Fruit fly (Drosophila melanogaster): ENCODE results near the gene CG10011.
A peak's percentile ranks its signal among the peaks of the same experiment; 100 is the strongest.

Gene CG10011

dm6 chr3R:28596357-28596756 lies 38.5 kb downstream of the CG10011 start:
- no peak for TF ChIP-seq Vsx2 (GFP tag; optimal IDR thresholded peaks at IDR 0.05; ENCODE audit: partially characterized antibody)
- no peak for TF ChIP-seq ey (GFP tag; optimal IDR thresholded peaks at IDR 0.05)
- TF ChIP-seq woc (GFP tag; optimal IDR thresholded peaks at IDR 0.05): no peak
- TF ChIP-seq Hr83 (GFP tag; optimal IDR thresholded peaks at IDR 0.05; ENCODE audit: poor library complexity, severe bottlenecking): no peak

- TF ChIP-seq br (GFP tag; optimal IDR thresholded peaks at IDR 0.05) (no peak), psq (GFP tag; optimal IDR thresholded peaks at IDR 0.05) (no peak), N (GFP tag; optimal IDR thresholded peaks at IDR 0.05) (no peak), woc (GFP tag; optimal IDR thresholded peaks at IDR 0.05) (no peak), CrebA (GFP tag; optimal IDR thresholded peaks at IDR 0.05; ENCODE audit: borderline replicate concordance) (no peak), CG9705 (GFP tag; optimal IDR thresholded peaks at IDR 0.05) (no peak)
Measured at dm6 chr3R:28595855-28596254, 39.0 kb downstream of the CG10011 start.

dm6 chr3R:28594900-28595299 lies 40.0 kb downstream of the CG10011 start:
- TF ChIP-seq ey (GFP tag; optimal IDR thresholded peaks at IDR 0.05) (no peak), dl (GFP tag; optimal IDR thresholded peaks at IDR 0.05; ENCODE audit: insufficient read depth in 1 of 2, partially characterized antibody in 2 of 2) (no peak), GATAd (GFP tag; optimal IDR thresholded peaks at IDR 0.05) (no peak), fru (GFP tag; optimal IDR thresholded peaks at IDR 0.05) (no peak), Dfd (GFP tag; optimal IDR thresholded peaks at IDR 0.05) (no peak), br (GFP tag; optimal IDR thresholded peaks at IDR 0.05) (no peak), jim (GFP tag; optimal IDR thresholded peaks at IDR 0.05) (no peak), Myc (optimal IDR thresholded peaks at IDR 0.05) (no peak), CG9705 (GFP tag; optimal IDR thresholded peaks at IDR 0.05) (no peak), CrebA (GFP tag; optimal IDR thresholded peaks at IDR 0.05; ENCODE audit: borderline replicate concordance) (no peak), Vsx2 (GFP tag; optimal IDR thresholded peaks at IDR 0.05; ENCODE audit: partially characterized antibody) (no peak), Mio (GFP tag; optimal IDR thresholded peaks at IDR 0.05) (no peak), Hr83 (GFP tag; optimal IDR thresholded peaks at IDR 0.05; ENCODE audit: poor library complexity, severe bottlenecking) (no peak)

dm6 chr3R:28590462-28590861 lies 44.4 kb downstream of the CG10011 start:
- TF ChIP-seq ey (GFP tag; optimal IDR thresholded peaks at IDR 0.05) (no peak), OdsH (GFP tag; optimal IDR thresholded peaks at IDR 0.05) (no peak), Dfd (GFP tag; optimal IDR thresholded peaks at IDR 0.05) (no peak), Myc (optimal IDR thresholded peaks at IDR 0.05) (no peak), Hnf4 (GFP tag; optimal IDR thresholded peaks at IDR 0.05) (no peak), N (GFP tag; optimal IDR thresholded peaks at IDR 0.05) (no peak), sv (GFP tag; optimal IDR thresholded peaks at IDR 0.05) (no peak), foxo (GFP tag; optimal IDR thresholded peaks at IDR 0.05) (no peak), woc (GFP tag; optimal IDR thresholded peaks at IDR 0.05) (no peak), tai (GFP tag; optimal IDR thresholded peaks at IDR 0.05) (no peak), CG32264 (GFP tag; optimal IDR thresholded peaks at IDR 0.05) (no peak), br (GFP tag; optimal IDR thresholded peaks at IDR 0.05) (no peak), psq (GFP tag; optimal IDR thresholded peaks at IDR 0.05) (no peak), usp (GFP tag; optimal IDR thresholded peaks at IDR 0.05) (no peak), Rel (GFP tag; optimal IDR thresholded peaks at IDR 0.05) (no peak), Rel (tag; optimal IDR thresholded peaks at IDR 0.05) (no peak), lola (GFP tag; optimal IDR thresholded peaks at IDR 0.05) (no peak)

- TF ChIP-seq pan (optimal IDR thresholded peaks at IDR 0.05) (no peak), foxo (GFP tag; optimal IDR thresholded peaks at IDR 0.05) (no peak), OdsH (GFP tag; optimal IDR thresholded peaks at IDR 0.05) (no peak), rgr (GFP tag; optimal IDR thresholded peaks at IDR 0.05) (no peak), tai (GFP tag; optimal IDR thresholded peaks at IDR 0.05) (no peak), dl (GFP tag; optimal IDR thresholded peaks at IDR 0.05; ENCODE audit: insufficient read depth in 1 of 2, partially characterized antibody in 2 of 2) (no peak), HLH106 (tag; optimal IDR thresholded peaks at IDR 0.05) (no peak)
Measured at dm6 chr3R:28588395-28589050, 46.4 kb downstream of the CG10011 start.

dm6 chr3R:28586943-28587342 lies 48.0 kb downstream of the CG10011 start:
- TF ChIP-seq pan (optimal IDR thresholded peaks at IDR 0.05) (no peak), Hr83 (GFP tag; optimal IDR thresholded peaks at IDR 0.05; ENCODE audit: poor library complexity, severe bottlenecking) (peak; percentile 31), Hr78 (GFP tag; optimal IDR thresholded peaks at IDR 0.05) (no peak), fru (GFP tag; optimal IDR thresholded peaks at IDR 0.05) (peak; percentile 24), brk (GFP tag; optimal IDR thresholded peaks at IDR 0.05) (no peak), foxo (GFP tag; optimal IDR thresholded peaks at IDR 0.05) (peak in 1 of 2 experiments; percentile 35), OdsH (GFP tag; optimal IDR thresholded peaks at IDR 0.05) (peak; percentile 55), h (GFP tag; optimal IDR thresholded peaks at IDR 0.05) (peak; percentile 38), Dfd (GFP tag; optimal IDR thresholded peaks at IDR 0.05) (no peak), rgr (GFP tag; optimal IDR thresholded peaks at IDR 0.05) (peak; percentile 57), sv (GFP tag; optimal IDR thresholded peaks at IDR 0.05) (peak; percentile 8), Sp1 (GFP tag; optimal IDR thresholded peaks at IDR 0.05) (peak; percentile 31)
